Fruit fly (Drosophila melanogaster): Measurements from ENCODE around the gene ringer.

The ringer gene

DNA sequence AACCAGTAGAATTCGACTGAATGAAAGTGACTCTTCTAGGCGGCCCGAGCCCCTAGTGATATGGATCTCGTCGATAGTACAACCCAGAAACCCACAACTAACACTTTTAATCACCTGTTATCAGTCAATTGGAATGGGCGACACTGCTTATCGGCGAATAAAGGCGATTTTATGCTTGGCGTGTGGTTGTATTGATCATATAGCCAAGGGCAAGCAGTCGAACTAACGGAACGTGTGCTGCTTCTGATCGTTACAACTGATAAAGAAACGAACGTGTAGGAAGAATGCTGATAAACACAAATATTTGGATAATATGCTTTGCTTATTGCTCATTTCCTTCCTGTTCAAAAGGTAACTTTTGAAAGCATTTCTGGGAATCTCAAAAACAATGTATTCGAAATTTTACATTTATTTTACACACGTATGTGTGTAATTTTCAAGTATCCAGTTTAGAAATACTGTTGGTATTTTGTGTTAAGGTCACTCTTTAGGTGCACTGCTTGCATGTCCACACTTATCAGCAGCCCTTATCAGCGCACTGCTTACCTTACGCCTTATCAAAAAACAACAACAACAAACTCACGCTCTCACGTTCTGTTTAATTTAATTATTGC lies 22.1 kb upstream of the ringer start, which contains the start of gene Agpat4 (continued):
- TF ChIP-seq CG12299 (tag; optimal IDR thresholded peaks at IDR 0.05) (no peak), tio (GFP tag; optimal IDR thresholded peaks at IDR 0.05) (no peak), cad (GFP tag; optimal IDR thresholded peaks at IDR 0.05) (no peak), luna (GFP tag; optimal IDR thresholded peaks at IDR 0.05) (no peak), dati (GFP tag; IDR thresholded peaks at IDR 0.05) (no peak), CG7372 (GFP tag; IDR thresholded peaks at IDR 0.05) (no peak), CG5245 (GFP tag; optimal IDR thresholded peaks at IDR 0.05) (no peak), pan (optimal IDR thresholded peaks at IDR 0.05) (no peak), pan (GFP tag; optimal IDR thresholded peaks at IDR 0.05 in 1 of 2, IDR thresholded peaks at IDR 0.05 in 1 of 2) (no peak), CG14710 (tag; optimal IDR thresholded peaks at IDR 0.05) (peak; percentile 26), CG4820 (GFP tag; optimal IDR thresholded peaks at IDR 0.05) (no peak), E2f2 (GFP tag; IDR thresholded peaks at IDR 0.05) (peak; percentile 35), CG7357 (GFP tag; IDR thresholded peaks at IDR 0.05) (no peak), B-H2 (GFP tag; optimal IDR thresholded peaks at IDR 0.05) (no peak), Ets65A (GFP tag) (no peak), CG13287 (GFP tag; IDR thresholded peaks at IDR 0.05; ENCODE audit: partially characterized antibody) (no peak; the same call in none of the 2 replicates), kay (GFP tag; optimal IDR thresholded peaks at IDR 0.05) (no peak), HmgZ (tag; optimal IDR thresholded peaks at IDR 0.05) (peak; percentile 52), Spps (tag; optimal IDR thresholded peaks at IDR 0.05) (no peak), oc (tag; optimal IDR thresholded peaks at IDR 0.05) (no peak), esg (GFP tag; conservative IDR thresholded peaks at IDR 0.05) (no peak), chn (GFP tag; optimal IDR thresholded peaks at IDR 0.05) (no peak), Aef1 (GFP tag; IDR thresholded peaks at IDR 0.05) (peak; percentile 57), chm (GFP tag; IDR thresholded peaks at IDR 0.05) (no peak), CG4424 (GFP tag; optimal IDR thresholded peaks at IDR 0.05) (no peak), lov (optimal IDR thresholded peaks at IDR 0.05) (no peak), lov (GFP tag; IDR thresholded peaks at IDR 0.05) (no peak), Nf-YC (tag; optimal IDR thresholded peaks at IDR 0.05) (no peak), row (GFP tag; IDR thresholded peaks at IDR 0.05) (no peak), maf-S (GFP tag; optimal IDR thresholded peaks at IDR 0.05) (no peak), ro (GFP tag; IDR thresholded peaks at IDR 0.05) (no peak), Doc3 (GFP tag; IDR thresholded peaks at IDR 0.05; ENCODE audit: partially characterized antibody) (no peak), pzg (GFP tag; optimal IDR thresholded peaks at IDR 0.05) (peak; percentile 67), Myb (GFP tag; optimal IDR thresholded peaks at IDR 0.05) (peak; percentile 86), dan (GFP tag; IDR thresholded peaks at IDR 0.05) (no peak), Blimp-1 (GFP tag; optimal IDR thresholded peaks at IDR 0.05) (no peak), Abd-B (GFP tag; optimal IDR thresholded peaks at IDR 0.05) (peak; percentile 11), Atf6 (GFP tag; IDR thresholded peaks at IDR 0.05) (0 out of 2 replicates have a peak, but pooled peaks have one; percentile 6), CG11696 (GFP tag; IDR thresholded peaks at IDR 0.05) (no peak), MBD-R2 (GFP tag; IDR thresholded peaks at IDR 0.05) (peak; percentile 36; the same call in 1 of the 2 replicates), Bgb (GFP tag; IDR thresholded peaks at IDR 0.05; ENCODE audit: partially characterized antibody) (peak; percentile 50), CG42726 (GFP tag; IDR thresholded peaks at IDR 0.05; ENCODE audit: partially characterized antibody) (peak; percentile 68; the same call in 1 of the 2 replicates), CHES-1-like (GFP tag; optimal IDR thresholded peaks at IDR 0.05) (peak; percentile 4), Vsx1 (GFP tag; optimal IDR thresholded peaks at IDR 0.05) (no peak), CG6813 (GFP tag; optimal IDR thresholded peaks at IDR 0.05) (no peak), rib (GFP tag; IDR thresholded peaks at IDR 0.05) (no peak)

Data from whole organism, embryonic.